Worm (Caenorhabditis elegans): ENCODE data around the gene cav-1.
A peak's percentile ranks its signal among the peaks of the same experiment; 100 is the strongest.

Gene cav-1

ce11 chrIV:9735750-9736149 is 36.6 kb upstream of the cav-1 start (continued):
- TF ChIP-seq rnt-1 (tag; optimal IDR thresholded peaks at IDR 0.05) (peak; percentile 24), lsy-2 (tag; optimal IDR thresholded peaks at IDR 0.05) (peak; percentile 27 to 35), lin-15B (tag; optimal IDR thresholded peaks at IDR 0.05) (no peak), fkh-4 (tag; optimal IDR thresholded peaks at IDR 0.05; ENCODE audit: borderline replicate concordance) (no peak), mep-1 (tag; optimal IDR thresholded peaks at IDR 0.05) (peak; percentile 40), tbx-2 (tag; optimal IDR thresholded peaks at IDR 0.05) (no peak)

DNA sequence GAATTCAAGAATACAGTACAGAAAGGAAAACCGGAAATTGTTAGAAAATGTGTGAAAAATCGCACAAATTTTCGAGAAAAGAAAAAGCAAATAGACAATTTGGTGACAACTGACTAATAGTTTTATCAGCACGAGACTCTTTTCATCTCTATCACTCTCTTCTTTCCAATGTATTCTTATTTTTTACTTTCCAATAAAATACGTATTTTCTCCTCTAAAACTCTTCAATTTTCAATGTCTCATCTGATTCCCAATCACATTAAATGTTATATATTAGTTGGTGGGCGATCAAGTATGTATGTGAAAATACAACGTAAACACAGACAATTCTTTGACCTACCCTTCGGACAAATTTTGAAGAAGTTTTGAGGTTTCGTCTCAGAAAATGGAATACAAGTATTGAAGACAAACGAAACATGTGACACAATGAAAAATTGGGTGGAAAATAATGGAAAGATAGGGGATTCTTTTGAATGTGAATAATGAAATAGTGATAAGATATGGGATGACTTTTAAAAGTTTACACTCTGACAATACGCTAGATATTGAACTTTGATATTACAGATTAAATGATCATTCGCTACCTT is 35.0 kb upstream of the cav-1 start, which contains the start of gene cka-1:
Gene cka-1 (minus strand): TSS at position 418 of the 587 bp plus-strand sequence.
- no peak for TF ChIP-seq unc-62 (GFP tag; optimal IDR thresholded peaks at IDR 0.05)
- peak; percentile 52 for TF ChIP-seq elt-2 (tag; optimal IDR thresholded peaks at IDR 0.05)
- TF ChIP-seq snu-23 (GFP tag; optimal IDR thresholded peaks at IDR 0.05) = no peak
- TF ChIP-seq nhr-19 (GFP tag; conservative IDR thresholded peaks at IDR 0.05) = no peak
- no peak for TF ChIP-seq mef-2 (tag; optimal IDR thresholded peaks at IDR 0.05)
- no peak for TF ChIP-seq Y116A8C.19 (tag; optimal IDR thresholded peaks at IDR 0.05; ENCODE audit: borderline replicate concordance)
- TF ChIP-seq xbp-1 (tag; optimal IDR thresholded peaks at IDR 0.05) = no peak
- no peak for TF ChIP-seq nhr-77 (tag; optimal IDR thresholded peaks at IDR 0.05)
- TF ChIP-seq dsc-1 (tag; optimal IDR thresholded peaks at IDR 0.05) = no peak
- no peak for TF ChIP-seq ztf-4 (tag; optimal IDR thresholded peaks at IDR 0.05)
- peak; percentile 16 for TF ChIP-seq C16A3.4 (tag; optimal IDR thresholded peaks at IDR 0.05)
- peak in 1 of 2 experiments; percentile 55 for TF ChIP-seq lin-35 (GFP tag; optimal IDR thresholded peaks at IDR 0.05)
- no peak for TF ChIP-seq lir-3 (tag; optimal IDR thresholded peaks at IDR 0.05; ENCODE audit: poor library complexity)
- TF ChIP-seq nhr-71 (tag; optimal IDR thresholded peaks at IDR 0.05) = peak; percentile 63
- TF ChIP-seq nhr-12 (tag; optimal IDR thresholded peaks at IDR 0.05) = no peak
- no peak for TF ChIP-seq rnt-1 (tag; optimal IDR thresholded peaks at IDR 0.05)
- peak; percentile 11 for TF ChIP-seq nhr-90 (tag; optimal IDR thresholded peaks at IDR 0.05; ENCODE audit: poor library complexity)
- TF ChIP-seq tbx-2 (tag; optimal IDR thresholded peaks at IDR 0.05) = peak; percentile 9
- TF ChIP-seq efl-1 (optimal IDR thresholded peaks at IDR 0.05) = peak in 1 of 2 experiments; percentile 6
- TF ChIP-seq efl-1 (GFP tag; optimal IDR thresholded peaks at IDR 0.05 in 1 of 2) = peak in 1 of 2 experiments; percentile 89
- peak in 1 of 6 experiments; percentile 48 for TF ChIP-seq elt-3 (tag; optimal IDR thresholded peaks at IDR 0.05)
- peak; percentile 71 for TF ChIP-seq lin-14 (GFP tag; optimal IDR thresholded peaks at IDR 0.05)
- no peak for TF ChIP-seq nhr-47 (tag; optimal IDR thresholded peaks at IDR 0.05)
- peak; percentile 48 for TF ChIP-seq nhr-85 (tag)
- no peak for TF ChIP-seq lin-15B (tag; optimal IDR thresholded peaks at IDR 0.05)
- no peak for TF ChIP-seq dpl-1 (GFP tag; optimal IDR thresholded peaks at IDR 0.05)
- TF ChIP-seq ets-5 (GFP tag; IDR thresholded peaks at IDR 0.05) = no peak
- no peak for TF ChIP-seq C04F5.9 (tag; optimal IDR thresholded peaks at IDR 0.05)
- TF ChIP-seq vab-15 (tag; optimal IDR thresholded peaks at IDR 0.05) = peak; percentile 67
- TF ChIP-seq lsy-2 (tag; optimal IDR thresholded peaks at IDR 0.05) = peak in 1 of 2 experiments; percentile 62
- no peak for TF ChIP-seq sptf-1 (tag; optimal IDR thresholded peaks at IDR 0.05)
- TF ChIP-seq fos-1 (tag; optimal IDR thresholded peaks at IDR 0.05) = no peak
- no peak for TF ChIP-seq aha-1 (tag; optimal IDR thresholded peaks at IDR 0.05)
- no peak for TF ChIP-seq jun-1 (tag; optimal IDR thresholded peaks at IDR 0.05)
- TF ChIP-seq unc-86 (tag; optimal IDR thresholded peaks at IDR 0.05) = no peak
- no peak for TF ChIP-seq unc-98 (GFP tag; IDR thresholded peaks at IDR 0.05)
- TF ChIP-seq nhr-20 (tag; optimal IDR thresholded peaks at IDR 0.05) = peak; percentile 63
- TF ChIP-seq ceh-88 (GFP tag; IDR thresholded peaks at IDR 0.05) = no peak

ce11 chrIV:9738194-9738593 is 34.1 kb upstream of the cav-1 start, which contains the start of gene C28D4.10:
Gene C28D4.10 (plus strand): TSS chrIV:9738494.
- TF ChIP-seq C34B4.2 (tag; optimal IDR thresholded peaks at IDR 0.05) (no peak), swsn-7 (tag; optimal IDR thresholded peaks at IDR 0.05) (no peak), rnt-1 (tag; optimal IDR thresholded peaks at IDR 0.05) (no peak), sptf-1 (tag; optimal IDR thresholded peaks at IDR 0.05) (no peak), ceh-8 (GFP tag; optimal IDR thresholded peaks at IDR 0.05) (no peak), fkh-8 (tag; optimal IDR thresholded peaks at IDR 0.05) (no peak), unc-30 (tag; optimal IDR thresholded peaks at IDR 0.05) (no peak), nhr-85 (tag) (no peak), efl-3 (GFP tag; optimal IDR thresholded peaks at IDR 0.05) (no peak), lir-3 (tag; optimal IDR thresholded peaks at IDR 0.05; ENCODE audit: poor library complexity) (no peak), nhr-237 (tag; optimal IDR thresholded peaks at IDR 0.05) (no peak), vab-15 (tag; optimal IDR thresholded peaks at IDR 0.05) (no peak)

Data from whole organism, L1 larva.